Fruit fly (Drosophila melanogaster) whole organism, embryonic: ENCODE measurements around the gene rho-4.
A peak's percentile ranks its signal among the peaks of the same experiment; 100 is the strongest.

Experiments
- Antp ChIP-seq: fragments of 200-800 bp; sonication (Bioruptor generic); optimal IDR thresholded peaks from 3 replicates; lab custom pipeline; 2016; ENCODE audit warnings: missing biosample characterization, missing genetic modification characterization
- B-H2 ChIP-seq: fragments of 200-800 bp; sonication (Bioruptor generic); optimal IDR thresholded peaks from 2 replicates; lab custom pipeline; 2018; ENCODE audit warnings: missing biosample characterization, mild to moderate bottlenecking, missing genetic modification characterization
- Bdp1 ChIP-seq: fragments of 200-800 bp; sonication (Bioruptor generic); optimal IDR thresholded peaks from 3 replicates; lab custom pipeline; 2016; ENCODE audit warnings: missing biosample characterization, missing genetic modification characterization
- Bteb2 ChIP-seq: fragments of 200-800 bp; sonication (Bioruptor generic); optimal IDR thresholded peaks from 2 replicates; lab custom pipeline; 2016; ENCODE audit warnings: missing biosample characterization, missing genetic modification characterization
- CG11695 ChIP-seq: fragments of 200-800 bp; sonication (Bioruptor generic); IDR thresholded peaks from 3 replicates; pipeline ENCODE4 v1.3.6; 2022; ENCODE audit warnings: missing biosample characterization, missing genetic modification characterization
- CG12104 ChIP-seq: fragments of 200-800 bp; sonication (Bioruptor generic); optimal IDR thresholded peaks from 3 replicates; lab custom pipeline; 2016; ENCODE audit warnings: missing biosample characterization, missing genetic modification characterization
- CG12391 ChIP-seq: fragments of 200-800 bp; sonication (Bioruptor generic); optimal IDR thresholded peaks from 3 replicates; lab custom pipeline; 2018; ENCODE audit warnings: missing biosample characterization, mild to moderate bottlenecking, missing genetic modification characterization, moderate library complexity
- CG14710 ChIP-seq: fragments of 200-800 bp; sonication (Bioruptor generic); optimal IDR thresholded peaks from 3 replicates; lab custom pipeline; 2019; ENCODE audit warnings: missing biosample characterization, mild to moderate bottlenecking, missing genetic modification characterization, moderate library complexity
- CG1602 ChIP-seq: fragments of 200-800 bp; sonication (Bioruptor generic); optimal IDR thresholded peaks from 3 replicates; lab custom pipeline; 2016; ENCODE audit warnings: missing biosample characterization, missing genetic modification characterization
- CG1603 ChIP-seq: fragments of 200-800 bp; sonication (Bioruptor generic); optimal IDR thresholded peaks from 2 replicates; lab custom pipeline; 2019; ENCODE audit warnings: missing biosample characterization, mild to moderate bottlenecking, missing genetic modification characterization, moderate library complexity
- CG17328 ChIP-seq: fragments of 200-800 bp; sonication (Bioruptor generic); IDR thresholded peaks from 2 replicates; pipeline ENCODE4 v1.3.6; 2022; ENCODE audit warnings: missing biosample characterization, missing genetic modification characterization
- CG18011 ChIP-seq: fragments of 200-800 bp; sonication (Bioruptor generic); optimal IDR thresholded peaks from 2 replicates; lab custom pipeline; 2017; ENCODE audit warnings: missing biosample characterization, missing genetic modification characterization, mild to moderate bottlenecking, moderate library complexity, missing genotype
- CG18619 ChIP-seq: fragments of 200-800 bp; sonication (Bioruptor generic); optimal IDR thresholded peaks from 3 replicates; lab custom pipeline; 2017; ENCODE audit warnings: missing biosample characterization, mild to moderate bottlenecking, missing genetic modification characterization
- CG2120 ChIP-seq: fragments of 200-800 bp; sonication (Bioruptor generic); optimal IDR thresholded peaks from 3 replicates; lab custom pipeline; 2016; ENCODE audit warnings: missing biosample characterization, missing genetic modification characterization
- CG30020 ChIP-seq: fragments of 200-800 bp; optimal IDR thresholded peaks from 2 replicates; lab custom pipeline; 2019; ENCODE audit warnings: missing biosample characterization, mild to moderate bottlenecking, missing genetic modification characterization, moderate library complexity
- CG3407 ChIP-seq: fragments of 200-800 bp; sonication (Bioruptor generic); optimal IDR thresholded peaks from 2 replicates; lab custom pipeline; 2018; ENCODE audit warnings: missing biosample characterization, mild to moderate bottlenecking, missing genetic modification characterization
- CG34224 ChIP-seq: fragments of 200-800 bp; sonication (Bioruptor generic); IDR thresholded peaks from 3 replicates; pipeline ENCODE4 v1.3.6; 2022; ENCODE audit warnings: missing biosample characterization, missing genetic modification characterization; ENCODE audit not compliant: partially characterized antibody
- CG34376 ChIP-seq: fragments of 200-800 bp; sonication (Bioruptor generic); optimal IDR thresholded peaks from 2 replicates; lab custom pipeline; 2018; ENCODE audit warnings: missing biosample characterization, mild to moderate bottlenecking, missing genetic modification characterization
- CG34422 ChIP-seq: fragments of 200-800 bp; sonication (Bioruptor generic); IDR thresholded peaks from 3 replicates; pipeline ENCODE4 v1.3.6; 2022; ENCODE audit warnings: missing biosample characterization, missing genetic modification characterization
- CG3847 ChIP-seq: fragments of 200-800 bp; sonication (Bioruptor generic); IDR thresholded peaks from 2 replicates; pipeline ENCODE4 v1.3.6; 2022; ENCODE audit warnings: missing biosample characterization, missing genetic modification characterization
- CG7372 ChIP-seq: fragments of 200-800 bp; sonication (Bioruptor generic); IDR thresholded peaks from 2 replicates; pipeline ENCODE4 v1.3.6; 2022; ENCODE audit warnings: missing biosample characterization, missing genetic modification characterization
- CG7839 ChIP-seq: fragments of 200-800 bp; sonication (Bioruptor generic); optimal IDR thresholded peaks from 3 replicates; lab custom pipeline; 2018; ENCODE audit warnings: missing biosample characterization, mild to moderate bottlenecking, missing genetic modification characterization, moderate library complexity
- CG8281 ChIP-seq: fragments of 200-800 bp; sonication (Bioruptor generic); optimal IDR thresholded peaks from 2 replicates; lab custom pipeline; 2018; ENCODE audit warnings: missing biosample characterization, mild to moderate bottlenecking, missing genetic modification characterization, moderate library complexity
- CG8290 ChIP-seq, 3 experiments: fragments of 200-800 bp; sonication (Bioruptor generic); optimal IDR thresholded peaks; 2 replicates each; lab custom pipeline; 2016 to 2019; ENCODE audit warnings: missing biosample characterization in 3 of 3, missing genetic modification characterization in 3 of 3, mild to moderate bottlenecking in 2 of 3, moderate library complexity in 1 of 3
- CG9932 ChIP-seq: fragments of 200-800 bp; sonication (Bioruptor generic); IDR thresholded peaks from 2 replicates; pipeline ENCODE4 v1.3.6; 2022; ENCODE audit warnings: missing biosample characterization, missing genetic modification characterization
- Chrac-16 ChIP-seq: fragments of 200-800 bp; sonication (Bioruptor generic); optimal IDR thresholded peaks from 3 replicates; lab custom pipeline; 2016; ENCODE audit warnings: missing biosample characterization, missing genetic modification characterization
- E2f1 ChIP-seq: fragments of 200-800 bp; sonication (Bioruptor generic); IDR thresholded peaks from 2 replicates; pipeline ENCODE4 v1.3.6; 2022; ENCODE audit warnings: missing biosample characterization, missing genetic modification characterization
- Ets65A ChIP-seq: fragments of 200-800 bp; sonication (Bioruptor generic); peaks from one replicate; lab custom pipeline; 2016; ENCODE audit warnings: missing biosample characterization, missing genetic modification characterization
- Fer3 ChIP-seq: fragments of 200-800 bp; sonication (Bioruptor generic); optimal IDR thresholded peaks from 2 replicates; lab custom pipeline; 2018; ENCODE audit warnings: missing biosample characterization, mild to moderate bottlenecking, missing genetic modification characterization, moderate library complexity
- Jarid2 ChIP-seq: fragments of 200-800 bp; sonication (Bioruptor generic); optimal IDR thresholded peaks from 3 replicates; lab custom pipeline; 2017; ENCODE audit warnings: mild to moderate bottlenecking, missing biosample characterization, missing genetic modification reagents, missing genetic modification characterization
- NK7.1 ChIP-seq: fragments of 200-800 bp; sonication (Bioruptor generic); optimal IDR thresholded peaks from 3 replicates; lab custom pipeline; 2016; ENCODE audit warnings: missing biosample characterization, missing genetic modification characterization
- Nf-YC ChIP-seq: fragments of 200-800 bp; optimal IDR thresholded peaks from 3 replicates; lab custom pipeline; 2019; ENCODE audit warnings: missing biosample characterization, mild to moderate bottlenecking, missing genetic modification characterization, moderate library complexity
- Ptx1 ChIP-seq: fragments of 200-800 bp; sonication (Bioruptor generic); IDR thresholded peaks from 2 replicates; pipeline ENCODE4 v1.3.6; 2022; ENCODE audit warnings: missing biosample characterization, missing genetic modification characterization
- Side ChIP-seq: fragments of 200-800 bp; sonication (Bioruptor generic); optimal IDR thresholded peaks from 2 replicates; lab custom pipeline; 2016; ENCODE audit warnings: missing biosample characterization, missing genetic modification characterization
- Six4 ChIP-seq: fragments of 200-800 bp; sonication (Bioruptor generic); optimal IDR thresholded peaks from 2 replicates; lab custom pipeline; 2016; ENCODE audit warnings: missing biosample characterization, missing genetic modification characterization
- Ssrp ChIP-seq: fragments of 200-800 bp; sonication (Bioruptor generic); optimal IDR thresholded peaks from 2 replicates; lab custom pipeline; 2018; ENCODE audit warnings: missing biosample characterization, mild to moderate bottlenecking, missing genetic modification characterization, moderate library complexity
- Stat92E ChIP-seq, 3 experiments: fragments of >200 bp in 2 of 3; fragments of 200-800 bp in 1 of 3; sonication (Bioruptor generic) in 1 of 3; optimal IDR thresholded peaks; 2 replicates each; lab custom pipeline; 2017 to 2019; ENCODE audit warnings: missing biosample characterization in 3 of 3, missing genetic modification characterization in 3 of 3, mild to moderate bottlenecking in 1 of 3, moderate library complexity in 1 of 3
- Tbp ChIP-seq: fragments of >200 bp; optimal IDR thresholded peaks from 2 replicates; lab custom pipeline; 2018; ENCODE audit warnings: missing biosample characterization, missing genetic modification characterization
- Trl ChIP-seq, 3 experiments: fragments of >200 bp in 2 of 3; fragments of 200-800 bp in 1 of 3; sonication (Bioruptor generic) in 1 of 3; optimal IDR thresholded peaks; 2 replicates in 1 of 3; 3 replicates in 2 of 3; lab custom pipeline; 2016 to 2017; ENCODE audit warnings: missing biosample characterization in 1 of 3, missing genetic modification characterization in 1 of 3
- cas ChIP-seq: fragments of 200-800 bp; sonication (Bioruptor generic); IDR thresholded peaks from 2 replicates; pipeline ENCODE4 v1.3.6; 2022; ENCODE audit warnings: missing biosample characterization, missing genetic modification characterization
- ems ChIP-seq: fragments of 200-800 bp; sonication (Bioruptor generic); optimal IDR thresholded peaks from 3 replicates; lab custom pipeline; 2016; ENCODE audit warnings: missing biosample characterization, missing genetic modification characterization
- her ChIP-seq: fragments of 200-800 bp; sonication (Bioruptor generic); optimal IDR thresholded peaks from 2 replicates; lab custom pipeline; 2016; ENCODE audit warnings: missing biosample characterization, missing genetic modification characterization
- klu ChIP-seq: fragments of 200-800 bp; sonication (Bioruptor generic); IDR thresholded peaks from 2 replicates; pipeline ENCODE4 v1.3.6; 2022; ENCODE audit warnings: missing biosample characterization, missing genetic modification characterization
- pita ChIP-seq: fragments of 200-800 bp; sonication (Bioruptor generic); optimal IDR thresholded peaks from 2 replicates; lab custom pipeline; 2017; ENCODE audit warnings: missing biosample characterization, mild to moderate bottlenecking, missing genetic modification characterization
- ssp ChIP-seq: fragments of 200-800 bp; sonication (Bioruptor generic); IDR thresholded peaks from 2 replicates; pipeline ENCODE4 v1.3.6; 2022; ENCODE audit warnings: missing biosample characterization, missing genetic modification characterization
- stwl ChIP-seq: fragments of 200-800 bp; sonication (Bioruptor generic); optimal IDR thresholded peaks from 3 replicates; lab custom pipeline; 2018; ENCODE audit warnings: missing biosample characterization, mild to moderate bottlenecking, missing genetic modification characterization, moderate library complexity
- tin ChIP-seq: fragments of 200-800 bp; sonication (Bioruptor generic); optimal IDR thresholded peaks from 3 replicates; lab custom pipeline; 2016; ENCODE audit warnings: missing biosample characterization, missing genetic modification characterization
- twi ChIP-seq: fragments of 200-800 bp; optimal IDR thresholded peaks from 2 replicates; lab custom pipeline; 2019; ENCODE audit warnings: missing biosample characterization, mild to moderate bottlenecking, missing genetic modification characterization, moderate library complexity
- vvl ChIP-seq: fragments of 200-800 bp; sonication (Bioruptor generic); IDR thresholded peaks from 2 replicates; pipeline ENCODE4 v1.3.6; 2022; ENCODE audit warnings: missing biosample characterization, missing genetic modification characterization
- wdn ChIP-seq: fragments of 200-800 bp; sonication (Bioruptor generic); IDR thresholded peaks from 2 replicates; pipeline ENCODE4 v1.3.6; 2022; ENCODE audit warnings: missing biosample characterization, missing genetic modification characterization

Gene rho-4

dm6 chrX:11576540-11576939, 23.1 kb upstream of the rho-4 start, which contains the start of gene CG11695 (continued):
- TF ChIP-seq CG30020 (tag; lab: Kevin White, UChicago), result peak; percentile 52
- no peak for TF ChIP-seq NK7.1
- TF ChIP-seq Trl (optimal IDR thresholded peaks at IDR 0.05; lab: Kevin White, UChicago), result no peak
- peak; percentile 36 for TF ChIP-seq Trl (GFP tag; optimal IDR thresholded peaks at IDR 0.05; lab: Kevin White, UChicago)
- TF ChIP-seq CG7372 (GFP tag; lab: Robert Waterston, UW), result peak; percentile 24; the same call in 1 of the 2 replicates
- TF ChIP-seq E2f1 (GFP tag; lab: Robert Waterston, UW), result peak; percentile 35; the same call in 1 of the 2 replicates
- TF ChIP-seq CG8290 (GFP tag; optimal IDR thresholded peaks at IDR 0.05; lab: Kevin White, UChicago), result peak; percentile 69
- peak in 1 of 2 experiments; percentile 15 for TF ChIP-seq CG8290 (tag; optimal IDR thresholded peaks at IDR 0.05; lab: Kevin White, UChicago)
- peak; percentile 80 for TF ChIP-seq CG9932 (GFP tag; lab: Robert Waterston, UW)
- peak; percentile 35 for TF ChIP-seq Bdp1 (GFP tag; lab: Kevin White, UChicago)
- TF ChIP-seq Fer3, result peak; percentile 72
- peak; percentile 81 for TF ChIP-seq CG12391 (tag; lab: Kevin White, UChicago)
- TF ChIP-seq Tbp, result no peak
- peak; percentile 64; the same call in 1 of the 3 replicates for TF ChIP-seq CG11695 (GFP tag; lab: Robert Waterston, UW)
- peak; percentile 29; the same call in 1 of the 2 replicates for TF ChIP-seq ssp (GFP tag; lab: Robert Waterston, UW)
- TF ChIP-seq ems (GFP tag; lab: Kevin White, UChicago), result peak; percentile 25
- peak; percentile 16 for TF ChIP-seq CG12104 (GFP tag; lab: Kevin White, UChicago)
- peak; percentile 58 for TF ChIP-seq CG34376 (GFP tag; lab: Kevin White, UChicago)
- peak; percentile 60 for TF ChIP-seq CG1602 (GFP tag; lab: Kevin White, UChicago)
- TF ChIP-seq wdn, result peak; percentile 45; the same call in 1 of the 2 replicates
- no peak for TF ChIP-seq CG3407 (GFP tag; lab: Kevin White, UChicago)
- peak; percentile 78 for TF ChIP-seq CG2120
- TF ChIP-seq her (GFP tag; lab: Kevin White, UChicago), result no peak
- no peak for TF ChIP-seq CG34224
- TF ChIP-seq twi (tag; lab: Kevin White, UChicago), result peak; percentile 43
- peak; percentile 60 for TF ChIP-seq Chrac-16 (GFP tag; lab: Kevin White, UChicago)
- TF ChIP-seq Nf-YC (tag; lab: Kevin White, UChicago), result peak; percentile 78
- peak; percentile 34; the same call in 1 of the 2 replicates for TF ChIP-seq klu (GFP tag; lab: Robert Waterston, UW)
- TF ChIP-seq pita (GFP tag; lab: Kevin White, UChicago), result no peak
- peak; percentile 52; the same call in 1 of the 2 replicates for TF ChIP-seq vvl (GFP tag; lab: Robert Waterston, UW)
- peak; percentile 62 for TF ChIP-seq Ssrp
- TF ChIP-seq CG14710 (tag; lab: Kevin White, UChicago), result peak; percentile 73
- TF ChIP-seq CG3847 (GFP tag; lab: Robert Waterston, UW), result peak; percentile 78
- TF ChIP-seq Six4 (GFP tag; lab: Kevin White, UChicago), result peak; percentile 3
- TF ChIP-seq Ptx1, result peak; percentile 70
- 0 out of 2 replicates have a peak, but pooled peaks have one; percentile 42 for TF ChIP-seq CG17328 (GFP tag; lab: Robert Waterston, UW)
- peak; percentile 70 for TF ChIP-seq CG34422 (GFP tag; lab: Robert Waterston, UW)
- TF ChIP-seq CG18011 (GFP tag; lab: Kevin White, UChicago), result peak; percentile 23
- TF ChIP-seq Stat92E (GFP tag; optimal IDR thresholded peaks at IDR 0.05; lab: Kevin White, UChicago), result no peak
- TF ChIP-seq B-H2 (GFP tag; lab: Kevin White, UChicago), result peak; percentile 79
- TF ChIP-seq Side, result peak; percentile 20
- TF ChIP-seq Ets65A (GFP tag; lab: Kevin White, UChicago), result peak; percentile 70
- TF ChIP-seq Jarid2 (GFP tag; lab: Kevin White, UChicago), result peak; percentile 22
- peak; percentile 4 for TF ChIP-seq Bteb2
- peak; percentile 73 for TF ChIP-seq CG7839
- TF ChIP-seq CG1603, result peak; percentile 51
- TF ChIP-seq CG8281, result peak; percentile 12
- TF ChIP-seq tin (GFP tag; lab: Kevin White, UChicago), result peak; percentile 50
- peak; percentile 50 for TF ChIP-seq Antp (GFP tag; lab: Kevin White, UChicago)
- TF ChIP-seq cas (GFP tag; lab: Robert Waterston, UW), result peak; percentile 46; the same call in 1 of the 2 replicates
- TF ChIP-seq stwl (tag; lab: Kevin White, UChicago), result peak; percentile 34
- TF ChIP-seq CG18619 (GFP tag; lab: Kevin White, UChicago), result peak; percentile 49
